Worm (Caenorhabditis elegans) whole organism, L2 larva: ENCODE measurements around the gene odr-7.

ENCODE experiments used
- alr-1 ChIP-seq: fragments of 150-350 bp; optimal IDR thresholded peaks from 2 replicates; lab custom pipeline; 2014; ENCODE audit warnings: missing biosample characterization, missing genetic modification characterization
- aly-2 ChIP-seq: fragments of 150-350 bp; optimal IDR thresholded peaks from 2 replicates; lab custom pipeline; 2014; ENCODE audit warnings: missing biosample characterization, missing genetic modification characterization
- egl-27 ChIP-seq: sonication (generic microtip); optimal IDR thresholded peaks from 3 replicates; lab custom pipeline; 2017; ENCODE audit warnings: missing biosample characterization, missing genetic modification reagents, missing genetic modification characterization
- lin-13 ChIP-seq: fragments of 150-350 bp; optimal IDR thresholded peaks from 2 replicates; lab custom pipeline; 2014; ENCODE audit warnings: missing biosample characterization, missing genetic modification reagents, missing genetic modification characterization
- lin-39 ChIP-seq: fragments of 150-350 bp; optimal IDR thresholded peaks from 2 replicates; lab custom pipeline; 2014; ENCODE audit warnings: missing biosample characterization, missing genetic modification reagents, missing genetic modification characterization
- skn-1 ChIP-seq: sonication (generic microtip); optimal IDR thresholded peaks from 2 replicates; lab custom pipeline; 2017; ENCODE audit warnings: missing biosample characterization, missing genetic modification characterization

ce11 chrX:12469846-12470245, 8.4 kb upstream of the odr-7 start:
- TF ChIP-seq skn-1 (tag; lab: Kevin White, UChicago) (no peak), aly-2 (no peak), alr-1 (tag; lab: Kevin White, UChicago) (no peak), lin-39 (tag; lab: Kevin White, UChicago) (no peak), lin-13 (GFP tag; lab: Kevin White, UChicago) (no peak), egl-27 (tag; lab: Kevin White, UChicago) (no peak)
